Fruit fly (Drosophila melanogaster) whole organism, embryonic: ENCODE data around the gene pros.

Experiments
- Blimp-1 ChIP-seq: fragments of 200-800 bp; sonication (Bioruptor generic); optimal IDR thresholded peaks from 3 replicates; lab custom pipeline; 2018; ENCODE audit warnings: missing biosample characterization, missing genetic modification characterization, mild to moderate bottlenecking, moderate library complexity, missing genetic modification reagents
- BtbVII ChIP-seq: fragments of 200-800 bp; sonication (Bioruptor generic); optimal IDR thresholded peaks from 3 replicates; lab custom pipeline; 2017; ENCODE audit warnings: missing biosample characterization, mild to moderate bottlenecking, missing genetic modification characterization
- CG11456 ChIP-seq: fragments of 200-800 bp; sonication (Bioruptor generic); IDR thresholded peaks from 3 replicates; pipeline ENCODE4 v1.3.6; 2022; ENCODE audit warnings: missing biosample characterization, missing genetic modification characterization
- CG12299 ChIP-seq: fragments of 200-800 bp; sonication (Bioruptor generic); optimal IDR thresholded peaks from 2 replicates; lab custom pipeline; 2018; ENCODE audit warnings: missing biosample characterization, mild to moderate bottlenecking, missing genetic modification characterization
- CG12391 ChIP-seq: fragments of 200-800 bp; sonication (Bioruptor generic); optimal IDR thresholded peaks from 3 replicates; lab custom pipeline; 2018; ENCODE audit warnings: missing biosample characterization, mild to moderate bottlenecking, missing genetic modification characterization, moderate library complexity
- CG12769 ChIP-seq: fragments of 200-800 bp; sonication (Bioruptor generic); optimal IDR thresholded peaks from 2 replicates; lab custom pipeline; 2019; ENCODE audit warnings: missing biosample characterization, mild to moderate bottlenecking, missing genetic modification characterization, moderate library complexity
- CG13287 ChIP-seq: fragments of 200-800 bp; sonication (Bioruptor generic); IDR thresholded peaks from 2 replicates; pipeline ENCODE4 v1.3.6; 2022; ENCODE audit warnings: missing biosample characterization, missing genetic modification characterization; ENCODE audit not compliant: partially characterized antibody
- CG15011 ChIP-seq: fragments of 200-800 bp; sonication (Bioruptor generic); optimal IDR thresholded peaks from 3 replicates; lab custom pipeline; 2018; ENCODE audit warnings: missing biosample characterization, mild to moderate bottlenecking, missing genetic modification characterization
- CG15696 ChIP-seq: fragments of 200-800 bp; sonication (Bioruptor generic); optimal IDR thresholded peaks from 2 replicates; lab custom pipeline; 2019; ENCODE audit warnings: missing biosample characterization, mild to moderate bottlenecking, missing genetic modification characterization, moderate library complexity
- CG16813 ChIP-seq: fragments of 200-800 bp; sonication (Bioruptor generic); IDR thresholded peaks from 3 replicates; pipeline ENCODE4 v1.3.6; 2022; ENCODE audit warnings: missing biosample characterization, missing genetic modification characterization; ENCODE audit not compliant: partially characterized antibody
- CG16815 ChIP-seq: fragments of 200-800 bp; sonication (Bioruptor generic); optimal IDR thresholded peaks from 3 replicates; lab custom pipeline; 2017; ENCODE audit warnings: missing biosample characterization, mild to moderate bottlenecking, missing genetic modification characterization
- CG2129 ChIP-seq: fragments of 200-800 bp; sonication (Bioruptor generic); IDR thresholded peaks from 2 replicates; pipeline ENCODE4 v1.3.6; 2022; ENCODE audit warnings: missing biosample characterization, missing genetic modification characterization; ENCODE audit not compliant: partially characterized antibody
- CG2202 ChIP-seq: fragments of 200-800 bp; sonication (Bioruptor generic); optimal IDR thresholded peaks from 2 replicates; lab custom pipeline; 2018; ENCODE audit warnings: missing biosample characterization, mild to moderate bottlenecking, missing genetic modification characterization
- CG3281 ChIP-seq: fragments of 200-800 bp; sonication (Bioruptor generic); optimal IDR thresholded peaks from 3 replicates; lab custom pipeline; 2017; ENCODE audit warnings: missing biosample characterization, mild to moderate bottlenecking, missing genetic modification characterization
- CG6272 ChIP-seq: fragments of 200-800 bp; sonication (Bioruptor generic); IDR thresholded peaks from 2 replicates; pipeline ENCODE4 v1.3.6; 2022; ENCODE audit warnings: missing biosample characterization, missing genetic modification characterization
- CG6765 ChIP-seq: fragments of 200-800 bp; sonication (Bioruptor generic); optimal IDR thresholded peaks from 3 replicates; lab custom pipeline; 2017; ENCODE audit warnings: missing biosample characterization, mild to moderate bottlenecking, missing genetic modification characterization
- CG6791 ChIP-seq: fragments of 200-800 bp; sonication (Bioruptor generic); IDR thresholded peaks from 3 replicates; pipeline ENCODE4 v1.3.6; 2022; ENCODE audit warnings: missing biosample characterization, missing genetic modification characterization; ENCODE audit not compliant: partially characterized antibody
- CG7928 ChIP-seq: fragments of 200-800 bp; sonication (Bioruptor generic); optimal IDR thresholded peaks from 2 replicates; lab custom pipeline; 2017; ENCODE audit warnings: missing biosample characterization, mild to moderate bottlenecking, missing genetic modification characterization
- CG9932 ChIP-seq: fragments of 200-800 bp; sonication (Bioruptor generic); IDR thresholded peaks from 2 replicates; pipeline ENCODE4 v1.3.6; 2022; ENCODE audit warnings: missing biosample characterization, missing genetic modification characterization
- Gug ChIP-seq: fragments of 200-800 bp; sonication (Bioruptor generic); IDR thresholded peaks from 4 replicates; pipeline ENCODE4 v1.3.6; 2022; ENCODE audit warnings: missing biosample characterization, missing genetic modification characterization
- HHEX ChIP-seq: fragments of 200-800 bp; sonication (Bioruptor generic); optimal IDR thresholded peaks from 3 replicates; lab custom pipeline; 2017; ENCODE audit warnings: missing biosample characterization, mild to moderate bottlenecking, missing genetic modification characterization, missing genetic modification reagents
- HmgZ ChIP-seq: fragments of 200-800 bp; sonication (Bioruptor generic); optimal IDR thresholded peaks from 2 replicates; lab custom pipeline; 2018; ENCODE audit warnings: missing biosample characterization, mild to moderate bottlenecking, missing genetic modification characterization
- Hsf ChIP-seq: fragments of 200-800 bp; sonication (Bioruptor generic); optimal IDR thresholded peaks from 3 replicates; lab custom pipeline; 2016; ENCODE audit warnings: missing biosample characterization, missing genetic modification characterization
- Jarid2 ChIP-seq: fragments of 200-800 bp; sonication (Bioruptor generic); optimal IDR thresholded peaks from 3 replicates; lab custom pipeline; 2017; ENCODE audit warnings: mild to moderate bottlenecking, missing biosample characterization, missing genetic modification reagents, missing genetic modification characterization
- Oaz ChIP-seq: fragments of 200-800 bp; sonication (Bioruptor generic); IDR thresholded peaks from 2 replicates; pipeline ENCODE4 v1.3.6; 2022; ENCODE audit warnings: missing biosample characterization, missing genetic modification characterization
- Scr ChIP-seq: fragments of 200-800 bp; sonication (Bioruptor generic); IDR thresholded peaks from 2 replicates; pipeline ENCODE4 v1.3.6; 2022; ENCODE audit warnings: missing biosample characterization, missing genetic modification characterization; ENCODE audit not compliant: partially characterized antibody
- Sox102F ChIP-seq: fragments of 200-800 bp; sonication (Bioruptor generic); optimal IDR thresholded peaks from 2 replicates; lab custom pipeline; 2018; ENCODE audit warnings: missing biosample characterization, mild to moderate bottlenecking, missing genetic modification characterization, moderate library complexity
- Stat92E ChIP-seq, 3 experiments: fragments of >200 bp in 2 of 3; fragments of 200-800 bp in 1 of 3; sonication (Bioruptor generic) in 1 of 3; optimal IDR thresholded peaks; 2 replicates each; lab custom pipeline; 2017 to 2019; ENCODE audit warnings: missing biosample characterization in 3 of 3, missing genetic modification characterization in 3 of 3, mild to moderate bottlenecking in 1 of 3, moderate library complexity in 1 of 3
- Usf ChIP-seq: fragments of 200-800 bp; sonication (Bioruptor generic); optimal IDR thresholded peaks from 2 replicates; lab custom pipeline; 2017; ENCODE audit warnings: missing genotype, missing biosample characterization, missing genetic modification characterization
- ac ChIP-seq: fragments of 200-800 bp; sonication (Bioruptor generic); optimal IDR thresholded peaks from 3 replicates; lab custom pipeline; 2017; ENCODE audit warnings: missing biosample characterization, mild to moderate bottlenecking, missing genetic modification characterization
- ap ChIP-seq: fragments of 200-800 bp; sonication (Bioruptor generic); IDR thresholded peaks from 2 replicates; pipeline ENCODE4 v1.3.6; 2022; ENCODE audit warnings: missing biosample characterization, missing genetic modification characterization
- ato ChIP-seq: fragments of 200-800 bp; sonication (Bioruptor generic); IDR thresholded peaks from 2 replicates; pipeline ENCODE4 v1.3.6; 2022; ENCODE audit warnings: missing biosample characterization, missing genetic modification characterization; ENCODE audit not compliant: partially characterized antibody
- crp ChIP-seq, 2 experiments: fragments of 200-800 bp; sonication (Bioruptor generic); optimal IDR thresholded peaks; 2 replicates in 1 of 2; 3 replicates in 1 of 2; lab custom pipeline; 2017; ENCODE audit warnings: missing biosample characterization in 2 of 2, missing genetic modification characterization in 2 of 2, mild to moderate bottlenecking in 1 of 2, moderate library complexity in 1 of 2
- da ChIP-seq: fragments of 200-800 bp; sonication (Bioruptor generic); optimal IDR thresholded peaks from 2 replicates; lab custom pipeline; 2016; ENCODE audit warnings: missing biosample characterization, missing genetic modification characterization
- dmrt11E ChIP-seq: fragments of 200-800 bp; sonication (Bioruptor generic); optimal IDR thresholded peaks from 3 replicates; lab custom pipeline; 2018; ENCODE audit warnings: missing biosample characterization, mild to moderate bottlenecking, missing genetic modification characterization, moderate library complexity
- dmrt99B ChIP-seq: fragments of 200-800 bp; sonication (Bioruptor generic); optimal IDR thresholded peaks from 2 replicates; lab custom pipeline; 2018; ENCODE audit warnings: missing biosample characterization, mild to moderate bottlenecking, missing genetic modification characterization, moderate library complexity
- fd64A ChIP-seq: fragments of 200-800 bp; sonication (Bioruptor generic); optimal IDR thresholded peaks from 3 replicates; lab custom pipeline; 2018; ENCODE audit warnings: missing biosample characterization, mild to moderate bottlenecking, missing genetic modification characterization
- gce ChIP-seq: fragments of 200-800 bp; sonication (Bioruptor generic); IDR thresholded peaks from 3 replicates; pipeline ENCODE4 v1.3.6; 2022; ENCODE audit warnings: missing biosample characterization, missing genetic modification characterization
- gfzf ChIP-seq: fragments of 200-800 bp; sonication (Bioruptor generic); optimal IDR thresholded peaks from 2 replicates; lab custom pipeline; 2016; ENCODE audit warnings: missing biosample characterization, mild to moderate bottlenecking, missing genetic modification characterization, moderate library complexity
- h ChIP-seq: fragments of >200 bp; optimal IDR thresholded peaks from 2 replicates; lab custom pipeline; 2017
- her ChIP-seq: fragments of 200-800 bp; sonication (Bioruptor generic); optimal IDR thresholded peaks from 2 replicates; lab custom pipeline; 2016; ENCODE audit warnings: missing biosample characterization, missing genetic modification characterization
- jumu ChIP-seq: fragments of 200-800 bp; sonication (Bioruptor generic); optimal IDR thresholded peaks from 3 replicates; lab custom pipeline; 2016; ENCODE audit warnings: missing biosample characterization, missing genetic modification characterization
- klu ChIP-seq: fragments of 200-800 bp; sonication (Bioruptor generic); IDR thresholded peaks from 2 replicates; pipeline ENCODE4 v1.3.6; 2022; ENCODE audit warnings: missing biosample characterization, missing genetic modification characterization
- lbe ChIP-seq: fragments of 200-800 bp; sonication (Bioruptor generic); optimal IDR thresholded peaks from 2 replicates; lab custom pipeline; 2016; ENCODE audit warnings: missing biosample characterization, mild to moderate bottlenecking, missing genetic modification characterization
- pfk ChIP-seq: fragments of 200-800 bp; sonication (Bioruptor generic); optimal IDR thresholded peaks from 2 replicates; lab custom pipeline; 2018; ENCODE audit warnings: missing biosample characterization, mild to moderate bottlenecking, missing genetic modification characterization, moderate library complexity
- ranshi ChIP-seq: fragments of 200-800 bp; sonication (Bioruptor generic); IDR thresholded peaks from 2 replicates; pipeline ENCODE4 v1.3.6; 2022; ENCODE audit warnings: missing biosample characterization, missing genetic modification characterization
- ro ChIP-seq: fragments of 200-800 bp; sonication (Bioruptor generic); IDR thresholded peaks from 2 replicates; pipeline ENCODE4 v1.3.6; 2022; ENCODE audit warnings: missing biosample characterization, missing genetic modification characterization
- sim ChIP-seq: fragments of 200-800 bp; sonication (Bioruptor generic); IDR thresholded peaks from 2 replicates; pipeline ENCODE4 v1.3.6; 2022; ENCODE audit warnings: missing biosample characterization, missing genetic modification characterization

Gene pros

DNA sequence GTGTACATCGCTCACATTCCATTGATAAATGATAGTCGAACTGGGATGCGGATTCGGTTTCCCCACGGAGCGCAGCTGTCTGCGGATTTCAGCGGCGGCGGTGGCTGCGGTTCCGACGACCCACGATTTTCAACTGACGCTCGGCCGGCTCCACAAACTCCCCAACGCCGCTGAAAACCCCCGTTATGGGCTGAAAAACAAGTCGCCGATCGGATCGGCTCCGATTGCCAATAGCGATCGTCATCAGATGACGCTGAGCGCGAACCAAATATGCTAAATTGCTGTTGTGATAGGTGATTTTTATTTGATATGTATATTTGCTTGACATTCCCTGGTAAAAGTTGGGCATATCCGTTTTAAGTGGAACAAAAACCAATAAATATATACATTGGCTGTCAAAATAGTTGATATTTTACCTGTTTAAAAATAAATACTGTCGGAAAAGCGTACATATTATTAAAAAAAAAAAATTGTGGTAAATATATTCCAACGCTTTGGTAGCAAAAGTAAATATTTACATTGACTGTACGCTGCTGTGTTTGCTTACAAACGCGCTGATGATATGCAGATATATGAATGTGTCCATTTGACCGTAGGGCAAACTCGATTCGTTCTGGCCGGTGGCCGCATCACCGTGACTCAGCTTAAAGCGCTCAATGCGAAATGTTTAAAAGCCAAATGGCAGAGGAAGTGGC is 126.1 kb downstream of the pros start (continued):
- TF ChIP-seq gce (GFP tag; lab: Robert Waterston, UW) = no peak
- TF ChIP-seq HHEX = peak; percentile 71
- no peak for TF ChIP-seq Scr (GFP tag; lab: Robert Waterston, UW)
- peak; percentile 55 for TF ChIP-seq CG12391 (tag; lab: Kevin White, UChicago)
- peak; percentile 5 for TF ChIP-seq CG7928
- peak; percentile 54; the same call in 1 of the 2 replicates for TF ChIP-seq klu (GFP tag; lab: Robert Waterston, UW)
- TF ChIP-seq ro (GFP tag; lab: Robert Waterston, UW) = 0 out of 2 replicates have a peak, but pooled peaks have one; percentile 26
- TF ChIP-seq CG11456 = 0 out of 3 replicates have a peak, but pooled peaks have one; percentile 61
- TF ChIP-seq dmrt99B (tag; lab: Kevin White, UChicago) = peak; percentile 74
- TF ChIP-seq CG15696 = no peak
- TF ChIP-seq CG16813 (GFP tag; lab: Robert Waterston, UW) = no peak
- peak; percentile 18 for TF ChIP-seq lbe (GFP tag; lab: Kevin White, UChicago)
- no peak for TF ChIP-seq jumu (GFP tag; lab: Kevin White, UChicago)
- TF ChIP-seq CG6791 (GFP tag; lab: Robert Waterston, UW) = no peak
- TF ChIP-seq CG12299 (tag; lab: Kevin White, UChicago) = no peak
- TF ChIP-seq gfzf (GFP tag; lab: Kevin White, UChicago) = no peak
- no peak for TF ChIP-seq CG2202
- TF ChIP-seq ranshi (GFP tag; lab: Robert Waterston, UW) = peak; percentile 26; the same call in 1 of the 2 replicates
- TF ChIP-seq CG12769 (tag; lab: Kevin White, UChicago) = peak; percentile 49
- TF ChIP-seq CG2129 (GFP tag; lab: Robert Waterston, UW) = no peak
- peak; percentile 63 for TF ChIP-seq Sox102F (GFP tag; lab: Kevin White, UChicago)
- no peak for TF ChIP-seq h (lab: Kevin White, UChicago)
- peak; percentile 49 for TF ChIP-seq CG15011
- TF ChIP-seq ap (GFP tag; lab: Robert Waterston, UW) = no peak
- TF ChIP-seq CG9932 (GFP tag; lab: Robert Waterston, UW) = peak; percentile 85
- peak; percentile 60 for TF ChIP-seq CG16815 (GFP tag; lab: Kevin White, UChicago)
- peak; percentile 53 for TF ChIP-seq Hsf (GFP tag; lab: Kevin White, UChicago)
- no peak for TF ChIP-seq ac
- TF ChIP-seq crp (GFP tag; optimal IDR thresholded peaks at IDR 0.05; lab: Kevin White, UChicago) = peak in 1 of 2 experiments; percentile 4
- TF ChIP-seq her (GFP tag; lab: Kevin White, UChicago) = no peak
- TF ChIP-seq sim (GFP tag; lab: Robert Waterston, UW) = no peak
- TF ChIP-seq BtbVII (GFP tag; lab: Kevin White, UChicago) = peak; percentile 22
- TF ChIP-seq CG13287 (GFP tag; lab: Robert Waterston, UW) = no peak
- no peak; the same call in 1 of the 2 replicates for TF ChIP-seq CG6272 (GFP tag; lab: Robert Waterston, UW)
- peak; percentile 51 for TF ChIP-seq HmgZ (tag; lab: Kevin White, UChicago)
- peak; percentile 74 for TF ChIP-seq CG3281 (GFP tag; lab: Kevin White, UChicago)
- no peak for TF ChIP-seq pfk (GFP tag; lab: Kevin White, UChicago)
- peak; percentile 74 for TF ChIP-seq Usf (GFP tag; lab: Kevin White, UChicago)
- no peak for TF ChIP-seq Stat92E (GFP tag; optimal IDR thresholded peaks at IDR 0.05; lab: Kevin White, UChicago)
- peak; percentile 15 for TF ChIP-seq Jarid2 (GFP tag; lab: Kevin White, UChicago)
- TF ChIP-seq Gug (GFP tag; lab: Robert Waterston, UW) = peak; percentile 53; the same call in 2 of the 4 replicates
- TF ChIP-seq da (GFP tag; lab: Kevin White, UChicago) = no peak
- peak; percentile 16 for TF ChIP-seq Blimp-1 (GFP tag; lab: Kevin White, UChicago)
- TF ChIP-seq Oaz = peak; percentile 51; the same call in 1 of the 2 replicates
- TF ChIP-seq ato = no peak
- TF ChIP-seq CG6765 = peak; percentile 33
- TF ChIP-seq dmrt11E (tag; lab: Kevin White, UChicago) = no peak
- TF ChIP-seq fd64A (GFP tag; lab: Kevin White, UChicago) = no peak
